Fruit fly (Drosophila melanogaster) whole organism, embryonic: ENCODE data around the gene CG5509.

ENCODE experiments used
- Aef1 ChIP-seq: fragments of 200-800 bp; sonication (Bioruptor generic); IDR thresholded peaks from 3 replicates; pipeline ENCODE4 v1.3.6; 2022; ENCODE audit warnings: missing biosample characterization, missing genetic modification characterization
- BtbVII ChIP-seq: fragments of 200-800 bp; sonication (Bioruptor generic); optimal IDR thresholded peaks from 3 replicates; lab custom pipeline; 2017; ENCODE audit warnings: missing biosample characterization, mild to moderate bottlenecking, missing genetic modification characterization
- CG10565 ChIP-seq: fragments of 200-800 bp; sonication (Bioruptor generic); optimal IDR thresholded peaks from 3 replicates; lab custom pipeline; 2016; ENCODE audit warnings: missing biosample characterization, mild to moderate bottlenecking, missing genetic modification characterization
- CG11695 ChIP-seq: fragments of 200-800 bp; sonication (Bioruptor generic); IDR thresholded peaks from 3 replicates; pipeline ENCODE4 v1.3.6; 2022; ENCODE audit warnings: missing biosample characterization, missing genetic modification characterization
- CG11723 ChIP-seq: fragments of 200-800 bp; sonication (Bioruptor generic); optimal IDR thresholded peaks from 2 replicates; lab custom pipeline; 2017; ENCODE audit warnings: missing biosample characterization, mild to moderate bottlenecking, missing genetic modification characterization
- CG14667 ChIP-seq: fragments of 200-800 bp; sonication (Bioruptor generic); IDR thresholded peaks from 2 replicates; pipeline ENCODE4 v1.3.6; 2022; ENCODE audit warnings: missing biosample characterization, missing genetic modification characterization
- CG1647 ChIP-seq: fragments of 200-800 bp; sonication (Bioruptor generic); optimal IDR thresholded peaks from 3 replicates; lab custom pipeline; 2016; ENCODE audit warnings: missing biosample characterization, missing genetic modification characterization
- CG16813 ChIP-seq: fragments of 200-800 bp; sonication (Bioruptor generic); IDR thresholded peaks from 3 replicates; pipeline ENCODE4 v1.3.6; 2022; ENCODE audit warnings: missing biosample characterization, missing genetic modification characterization; ENCODE audit not compliant: partially characterized antibody
- CG16863 ChIP-seq: fragments of 200-800 bp; sonication (Bioruptor generic); optimal IDR thresholded peaks from 3 replicates; lab custom pipeline; 2016; ENCODE audit warnings: missing biosample characterization, missing genetic modification characterization
- CG6791 ChIP-seq: fragments of 200-800 bp; sonication (Bioruptor generic); IDR thresholded peaks from 3 replicates; pipeline ENCODE4 v1.3.6; 2022; ENCODE audit warnings: missing biosample characterization, missing genetic modification characterization; ENCODE audit not compliant: partially characterized antibody
- CG7556 ChIP-seq: fragments of 200-800 bp; sonication (Bioruptor generic); optimal IDR thresholded peaks from 2 replicates; lab custom pipeline; 2017; ENCODE audit warnings: missing biosample characterization, mild to moderate bottlenecking, missing genetic modification characterization
- CG7786 ChIP-seq: fragments of 200-800 bp; sonication (Bioruptor generic); optimal IDR thresholded peaks from 2 replicates; lab custom pipeline; 2016; ENCODE audit warnings: missing biosample characterization, missing genetic modification characterization
- CG8478 ChIP-seq: fragments of >200 bp; optimal IDR thresholded peaks from 2 replicates; lab custom pipeline; 2018
- CG9727 ChIP-seq: fragments of 200-800 bp; sonication (Bioruptor generic); optimal IDR thresholded peaks from 3 replicates; lab custom pipeline; 2017; ENCODE audit warnings: missing biosample characterization, mild to moderate bottlenecking, missing genetic modification characterization
- CoRest ChIP-seq: fragments of 200-800 bp; sonication (Bioruptor generic); optimal IDR thresholded peaks from 3 replicates; lab custom pipeline; 2018; ENCODE audit warnings: missing biosample characterization, mild to moderate bottlenecking, missing genetic modification characterization, moderate library complexity
- CrebB ChIP-seq: fragments of 200-800 bp; sonication (Bioruptor generic); optimal IDR thresholded peaks from 3 replicates; lab custom pipeline; 2018; ENCODE audit warnings: missing biosample characterization, mild to moderate bottlenecking, missing genetic modification characterization
- D ChIP-seq, 2 experiments: fragments of 200-800 bp in 1 of 2; fragments of >200 bp in 1 of 2; sonication (Bioruptor generic) in 1 of 2; optimal IDR thresholded peaks; 2 replicates in 1 of 2; 3 replicates in 1 of 2; lab custom pipeline; 2017; ENCODE audit warnings: mild to moderate bottlenecking in 1 of 2, missing biosample characterization in 1 of 2, missing genetic modification characterization in 1 of 2, missing genetic modification reagents in 1 of 2
- D19A ChIP-seq: fragments of 200-800 bp; optimal IDR thresholded peaks from 3 replicates; lab custom pipeline; 2019; ENCODE audit warnings: missing biosample characterization, mild to moderate bottlenecking, missing genetic modification characterization, moderate library complexity
- Dip2 ChIP-seq: fragments of 200-800 bp; sonication (Bioruptor generic); IDR thresholded peaks from 2 replicates; pipeline ENCODE4 v1.3.6; 2022; ENCODE audit warnings: missing biosample characterization, missing genetic modification characterization
- Ets97D ChIP-seq: fragments of 200-800 bp; sonication (Bioruptor generic); optimal IDR thresholded peaks from 3 replicates; lab custom pipeline; 2016; ENCODE audit warnings: missing biosample characterization, missing genetic modification characterization
- Fer3 ChIP-seq: fragments of 200-800 bp; sonication (Bioruptor generic); optimal IDR thresholded peaks from 2 replicates; lab custom pipeline; 2018; ENCODE audit warnings: missing biosample characterization, mild to moderate bottlenecking, missing genetic modification characterization, moderate library complexity
- Gug ChIP-seq: fragments of 200-800 bp; sonication (Bioruptor generic); IDR thresholded peaks from 4 replicates; pipeline ENCODE4 v1.3.6; 2022; ENCODE audit warnings: missing biosample characterization, missing genetic modification characterization
- HmgZ ChIP-seq: fragments of 200-800 bp; sonication (Bioruptor generic); optimal IDR thresholded peaks from 2 replicates; lab custom pipeline; 2018; ENCODE audit warnings: missing biosample characterization, mild to moderate bottlenecking, missing genetic modification characterization
- Hmr ChIP-seq: fragments of 200-800 bp; sonication (Bioruptor generic); optimal IDR thresholded peaks from 3 replicates; lab custom pipeline; 2017; ENCODE audit warnings: mild to moderate bottlenecking, missing biosample characterization, missing genetic modification reagents, missing genetic modification characterization
- Jarid2 ChIP-seq: fragments of 200-800 bp; sonication (Bioruptor generic); optimal IDR thresholded peaks from 3 replicates; lab custom pipeline; 2017; ENCODE audit warnings: mild to moderate bottlenecking, missing biosample characterization, missing genetic modification reagents, missing genetic modification characterization
- MTF-1 ChIP-seq: fragments of 200-800 bp; sonication (Bioruptor generic); optimal IDR thresholded peaks from 2 replicates; lab custom pipeline; 2018; ENCODE audit warnings: missing biosample characterization, mild to moderate bottlenecking, missing genetic modification characterization, borderline replicate concordance
- PHDP ChIP-seq: fragments of 200-800 bp; sonication (Bioruptor generic); optimal IDR thresholded peaks from 3 replicates; lab custom pipeline; 2018; ENCODE audit warnings: missing biosample characterization, mild to moderate bottlenecking, missing genetic modification characterization, moderate library complexity
- Sry-δ ChIP-seq: fragments of 200-800 bp; sonication (Bioruptor generic); optimal IDR thresholded peaks from 2 replicates; lab custom pipeline; 2016; ENCODE audit warnings: missing biosample characterization, missing genetic modification characterization
- Taf1 ChIP-seq: fragments of 200-800 bp; sonication (Bioruptor generic); IDR thresholded peaks from 2 replicates; pipeline ENCODE4 v1.3.6; 2022; ENCODE audit warnings: missing biosample characterization, missing genetic modification characterization
- Xrp1 ChIP-seq: fragments of 200-800 bp; sonication (Bioruptor generic); IDR thresholded peaks from 2 replicates; pipeline ENCODE4 v1.3.6; 2022; ENCODE audit warnings: missing biosample characterization, missing genetic modification characterization
- aop ChIP-seq: fragments of 200-800 bp; sonication (Bioruptor generic); IDR thresholded peaks from 2 replicates; pipeline ENCODE4 v1.3.6; 2022; ENCODE audit warnings: missing biosample characterization, missing genetic modification characterization
- ems ChIP-seq: fragments of 200-800 bp; sonication (Bioruptor generic); optimal IDR thresholded peaks from 3 replicates; lab custom pipeline; 2016; ENCODE audit warnings: missing biosample characterization, missing genetic modification characterization
- eyg ChIP-seq: fragments of 200-800 bp; sonication (Bioruptor generic); optimal IDR thresholded peaks from 3 replicates; lab custom pipeline; 2016; ENCODE audit warnings: missing biosample characterization, missing genetic modification characterization
- fd64A ChIP-seq: fragments of 200-800 bp; sonication (Bioruptor generic); optimal IDR thresholded peaks from 3 replicates; lab custom pipeline; 2018; ENCODE audit warnings: missing biosample characterization, mild to moderate bottlenecking, missing genetic modification characterization
- gce ChIP-seq: fragments of 200-800 bp; sonication (Bioruptor generic); IDR thresholded peaks from 3 replicates; pipeline ENCODE4 v1.3.6; 2022; ENCODE audit warnings: missing biosample characterization, missing genetic modification characterization
- gfzf ChIP-seq: fragments of 200-800 bp; sonication (Bioruptor generic); optimal IDR thresholded peaks from 2 replicates; lab custom pipeline; 2016; ENCODE audit warnings: missing biosample characterization, mild to moderate bottlenecking, missing genetic modification characterization, moderate library complexity
- gsb ChIP-seq: fragments of 200-800 bp; sonication (Bioruptor generic); IDR thresholded peaks from 2 replicates; pipeline ENCODE4 v1.3.6; 2022; ENCODE audit warnings: missing biosample characterization, missing genetic modification characterization
- jigr1 ChIP-seq: fragments of 200-800 bp; sonication (Bioruptor generic); IDR thresholded peaks from 3 replicates; pipeline ENCODE4 v1.3.6; 2022; ENCODE audit warnings: missing biosample characterization, missing genetic modification characterization
- mam ChIP-seq: fragments of 200-800 bp; sonication (Bioruptor generic); optimal IDR thresholded peaks from 3 replicates; lab custom pipeline; 2016; ENCODE audit warnings: missing biosample characterization, missing genetic modification characterization
- nerfin-2 ChIP-seq: fragments of 200-800 bp; sonication (Bioruptor generic); IDR thresholded peaks from 2 replicates; pipeline ENCODE4 v1.3.6; 2022; ENCODE audit warnings: missing biosample characterization, missing genetic modification characterization; ENCODE audit not compliant: partially characterized antibody
- nmo ChIP-seq: fragments of 200-800 bp; sonication (Bioruptor generic); optimal IDR thresholded peaks from 2 replicates; lab custom pipeline; 2018; ENCODE audit warnings: missing biosample characterization, mild to moderate bottlenecking, missing genetic modification characterization, moderate library complexity
- peb ChIP-seq: fragments of 200-800 bp; sonication (Bioruptor generic); IDR thresholded peaks from 2 replicates; pipeline ENCODE4 v1.3.6; 2022; ENCODE audit warnings: missing biosample characterization, missing genetic modification characterization
- pnt ChIP-seq: fragments of 200-800 bp; sonication (Bioruptor generic); optimal IDR thresholded peaks from 3 replicates; lab custom pipeline; 2016; ENCODE audit warnings: missing biosample characterization, missing genetic modification characterization
- repo ChIP-seq: fragments of 200-800 bp; sonication (Bioruptor generic); optimal IDR thresholded peaks from 2 replicates; lab custom pipeline; 2016; ENCODE audit warnings: missing biosample characterization, missing genetic modification characterization
- ro ChIP-seq: fragments of 200-800 bp; sonication (Bioruptor generic); IDR thresholded peaks from 2 replicates; pipeline ENCODE4 v1.3.6; 2022; ENCODE audit warnings: missing biosample characterization, missing genetic modification characterization
- row ChIP-seq: fragments of 200-800 bp; sonication (Bioruptor generic); IDR thresholded peaks from 3 replicates; pipeline ENCODE4 v1.3.6; 2022; ENCODE audit warnings: missing biosample characterization, missing genetic modification characterization
- sima ChIP-seq: fragments of 200-800 bp; sonication (Bioruptor generic); optimal IDR thresholded peaks from 2 replicates; lab custom pipeline; 2016; ENCODE audit warnings: missing biosample characterization, missing genetic modification characterization
- slbo ChIP-seq: fragments of 200-800 bp; sonication (Bioruptor generic); IDR thresholded peaks from 2 replicates; pipeline ENCODE4 v1.3.6; 2022; ENCODE audit warnings: missing biosample characterization, missing genetic modification characterization
- stwl ChIP-seq: fragments of 200-800 bp; sonication (Bioruptor generic); optimal IDR thresholded peaks from 3 replicates; lab custom pipeline; 2018; ENCODE audit warnings: missing biosample characterization, mild to moderate bottlenecking, missing genetic modification characterization, moderate library complexity
- yki ChIP-seq: fragments of >200 bp; optimal IDR thresholded peaks from 3 replicates; lab custom pipeline; 2018
- zen2 ChIP-seq: fragments of 200-800 bp; sonication (Bioruptor generic); IDR thresholded peaks from 3 replicates; pipeline ENCODE4 v1.3.6; 2022; ENCODE audit warnings: missing biosample characterization, missing genetic modification characterization; ENCODE audit not compliant: partially characterized antibody

CG5509 gene

DNA sequence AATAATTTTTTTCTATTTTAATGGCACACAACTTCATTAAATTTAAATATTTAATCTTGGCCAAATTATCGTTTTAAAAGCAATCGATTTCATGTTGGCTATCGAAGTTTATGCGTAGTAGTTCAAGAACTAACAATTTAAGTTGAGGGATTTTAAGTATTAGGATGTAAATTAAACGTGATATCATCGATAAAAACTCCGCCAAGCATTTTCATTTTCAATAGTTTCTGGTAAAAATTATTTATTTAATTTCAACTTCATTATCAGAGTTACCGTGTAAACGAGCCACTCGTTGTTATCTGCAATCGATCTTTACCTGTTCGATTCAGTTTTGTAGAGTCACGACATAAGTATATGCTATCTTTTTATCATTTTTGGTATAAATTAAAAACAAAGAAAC is 49.3 kb upstream of the CG5509 start (continued):
- peak; percentile 97 for TF ChIP-seq CG11695
- TF ChIP-seq eyg, result peak; percentile 91
- TF ChIP-seq zen2 (GFP tag; lab: Robert Waterston, UW), result 0 out of 3 replicates have a peak, but pooled peaks have one; percentile 17
- TF ChIP-seq Sry-δ (GFP tag; lab: Kevin White, UChicago), result peak; percentile 66
- peak; percentile 100 for TF ChIP-seq BtbVII (GFP tag; lab: Kevin White, UChicago)
- TF ChIP-seq CoRest (tag; lab: Kevin White, UChicago), result peak; percentile 99
- peak; percentile 56; the same call in 1 of the 2 replicates for TF ChIP-seq Dip2 (GFP tag; lab: Robert Waterston, UW)
- peak; percentile 23 for TF ChIP-seq gfzf
- TF ChIP-seq CrebB (tag; lab: Kevin White, UChicago), result peak; percentile 98
- peak; percentile 97 for TF ChIP-seq Hmr (GFP tag; lab: Kevin White, UChicago)
- TF ChIP-seq Taf1 (GFP tag; lab: Robert Waterston, UW), result peak; percentile 92
- TF ChIP-seq CG7556 (GFP tag; lab: Kevin White, UChicago), result peak; percentile 95
- TF ChIP-seq repo, result peak; percentile 98
- peak; percentile 94 for TF ChIP-seq CG11723 (GFP tag; lab: Kevin White, UChicago)
- peak; percentile 92 for TF ChIP-seq slbo (GFP tag; lab: Robert Waterston, UW)
- TF ChIP-seq PHDP (tag; lab: Kevin White, UChicago), result peak; percentile 99
- TF ChIP-seq Ets97D, result peak; percentile 90
- TF ChIP-seq fd64A (GFP tag; lab: Kevin White, UChicago), result peak; percentile 95
- peak; percentile 63 for TF ChIP-seq ro (GFP tag; lab: Robert Waterston, UW)
- peak; percentile 92 for TF ChIP-seq mam (GFP tag; lab: Kevin White, UChicago)
- peak; percentile 64; the same call in 2 of the 4 replicates for TF ChIP-seq Gug (GFP tag; lab: Robert Waterston, UW)
- peak; percentile 92 for TF ChIP-seq gsb (GFP tag; lab: Robert Waterston, UW)
- no peak for TF ChIP-seq yki
- TF ChIP-seq HmgZ (tag; lab: Kevin White, UChicago), result peak; percentile 98
- peak; percentile 95 for TF ChIP-seq Aef1 (GFP tag; lab: Robert Waterston, UW)
- TF ChIP-seq Jarid2 (GFP tag; lab: Kevin White, UChicago), result peak; percentile 79
- TF ChIP-seq pnt (GFP tag; lab: Kevin White, UChicago), result peak; percentile 87
- TF ChIP-seq Fer3 (tag; lab: Kevin White, UChicago), result peak; percentile 99
- TF ChIP-seq CG14667, result peak; percentile 84
- TF ChIP-seq aop (GFP tag; lab: Robert Waterston, UW), result peak; percentile 90
- no peak for TF ChIP-seq CG8478
- peak; percentile 97 for TF ChIP-seq ems (GFP tag; lab: Kevin White, UChicago)
- TF ChIP-seq CG16813 (GFP tag; lab: Robert Waterston, UW), result 0 out of 3 replicates have a peak, but pooled peaks have one; percentile 32
- peak; percentile 89 for TF ChIP-seq CG7786 (GFP tag; lab: Kevin White, UChicago)
- TF ChIP-seq Xrp1 (GFP tag; lab: Robert Waterston, UW), result peak; percentile 99
- TF ChIP-seq gce (GFP tag; lab: Robert Waterston, UW), result peak; percentile 97
- peak; percentile 98 for TF ChIP-seq CG1647 (GFP tag; lab: Kevin White, UChicago)
- no peak for TF ChIP-seq D (optimal IDR thresholded peaks at IDR 0.05; lab: Kevin White, UChicago)
- TF ChIP-seq D (GFP tag; optimal IDR thresholded peaks at IDR 0.05; lab: Kevin White, UChicago), result peak; percentile 96
- TF ChIP-seq CG9727 (GFP tag; lab: Kevin White, UChicago), result peak; percentile 98
- peak; percentile 98 for TF ChIP-seq CG10565 (GFP tag; lab: Kevin White, UChicago)
- TF ChIP-seq sima (GFP tag; lab: Kevin White, UChicago), result peak; percentile 91
- no peak for TF ChIP-seq CG6791 (GFP tag; lab: Robert Waterston, UW)
- peak; percentile 76; the same call in 2 of the 3 replicates for TF ChIP-seq jigr1
- peak; percentile 92 for TF ChIP-seq peb
- TF ChIP-seq nmo (GFP tag; lab: Kevin White, UChicago), result peak; percentile 99
- TF ChIP-seq row (GFP tag; lab: Robert Waterston, UW), result peak; percentile 98
- peak; percentile 99 for TF ChIP-seq stwl (tag; lab: Kevin White, UChicago)
- TF ChIP-seq nerfin-2 (GFP tag; lab: Robert Waterston, UW), result no peak
- peak; percentile 99 for TF ChIP-seq MTF-1 (GFP tag; lab: Kevin White, UChicago)
- peak; percentile 99 for TF ChIP-seq D19A
- TF ChIP-seq CG16863, result peak; percentile 93
